Fruit fly (Drosophila melanogaster) whole organism, embryonic: ENCODE measurements around the gene CG34238.

Experiments used
- Asciz ChIP-seq: fragments of 200-800 bp; sonication (Bioruptor generic); optimal IDR thresholded peaks from 2 replicates; lab custom pipeline; 2017; ENCODE audit warnings: missing biosample characterization, mild to moderate bottlenecking, missing genetic modification characterization, missing genetic modification reagents
- C15 ChIP-seq: fragments of 200-800 bp; sonication (Bioruptor generic); IDR thresholded peaks from 3 replicates; pipeline ENCODE4 v1.3.6; 2022; ENCODE audit warnings: missing biosample characterization, missing genetic modification characterization
- CG13775 ChIP-seq: fragments of 200-800 bp; sonication (Bioruptor generic); optimal IDR thresholded peaks from 3 replicates; lab custom pipeline; 2017; ENCODE audit warnings: missing biosample characterization, mild to moderate bottlenecking, missing genetic modification characterization
- CG14441 ChIP-seq: fragments of 200-800 bp; sonication (Bioruptor generic); IDR thresholded peaks from 2 replicates; pipeline ENCODE4 v1.3.6; 2022; ENCODE audit warnings: missing biosample characterization, missing genetic modification characterization
- CG14667 ChIP-seq: fragments of 200-800 bp; sonication (Bioruptor generic); IDR thresholded peaks from 2 replicates; pipeline ENCODE4 v1.3.6; 2022; ENCODE audit warnings: missing biosample characterization, missing genetic modification characterization
- CG15601 ChIP-seq: fragments of 200-800 bp; sonication (Bioruptor generic); optimal IDR thresholded peaks from 3 replicates; lab custom pipeline; 2019; ENCODE audit warnings: missing biosample characterization, mild to moderate bottlenecking, missing genetic modification characterization, moderate library complexity
- CG17186 ChIP-seq: fragments of 200-800 bp; sonication (Bioruptor generic); optimal IDR thresholded peaks from 3 replicates; lab custom pipeline; 2017; ENCODE audit warnings: missing biosample characterization, missing genetic modification reagents, missing genetic modification characterization
- CG17568 ChIP-seq: fragments of 200-800 bp; sonication (Bioruptor generic); optimal IDR thresholded peaks from 2 replicates; lab custom pipeline; 2018; ENCODE audit warnings: missing biosample characterization, mild to moderate bottlenecking, missing genetic modification characterization, moderate library complexity
- CG17612 ChIP-seq: fragments of 200-800 bp; sonication (Bioruptor generic); IDR thresholded peaks from 2 replicates; pipeline ENCODE4 v1.3.6; 2022; ENCODE audit warnings: missing biosample characterization, missing genetic modification characterization
- CG18619 ChIP-seq: fragments of 200-800 bp; sonication (Bioruptor generic); optimal IDR thresholded peaks from 3 replicates; lab custom pipeline; 2017; ENCODE audit warnings: missing biosample characterization, mild to moderate bottlenecking, missing genetic modification characterization
- CG2199 ChIP-seq: fragments of 200-800 bp; sonication (Bioruptor generic); IDR thresholded peaks from 3 replicates; pipeline ENCODE4 v1.3.6; 2022; ENCODE audit warnings: missing biosample characterization, missing genetic modification characterization
- CG2875 ChIP-seq: fragments of 200-800 bp; sonication (Bioruptor generic); optimal IDR thresholded peaks from 2 replicates; lab custom pipeline; 2017; ENCODE audit warnings: missing biosample characterization, mild to moderate bottlenecking, missing genetic modification characterization, missing genetic modification reagents
- CG2889 ChIP-seq: fragments of 200-800 bp; sonication (Bioruptor generic); IDR thresholded peaks from 3 replicates; pipeline ENCODE4 v1.3.6; 2022; ENCODE audit warnings: missing biosample characterization, missing genetic modification characterization
- CG32772 ChIP-seq: fragments of 200-800 bp; sonication (Bioruptor generic); IDR thresholded peaks from 2 replicates; pipeline ENCODE4 v1.3.6; 2022; ENCODE audit warnings: missing biosample characterization, missing genetic modification characterization
- CG6175 ChIP-seq: fragments of 200-800 bp; sonication (Bioruptor generic); IDR thresholded peaks from 3 replicates; pipeline ENCODE4 v1.3.6; 2022; ENCODE audit warnings: missing biosample characterization, missing genetic modification characterization
- CG6791 ChIP-seq: fragments of 200-800 bp; sonication (Bioruptor generic); IDR thresholded peaks from 3 replicates; pipeline ENCODE4 v1.3.6; 2022; ENCODE audit warnings: missing biosample characterization, missing genetic modification characterization; ENCODE audit not compliant: partially characterized antibody
- CG8388 ChIP-seq: fragments of 200-800 bp; sonication (Bioruptor generic); optimal IDR thresholded peaks from 2 replicates; lab custom pipeline; 2019; ENCODE audit warnings: missing biosample characterization, mild to moderate bottlenecking, missing genetic modification characterization, moderate library complexity
- Dref ChIP-seq: fragments of 200-800 bp; sonication (Bioruptor generic); IDR thresholded peaks from 2 replicates; pipeline ENCODE4 v1.3.6; 2022; ENCODE audit warnings: missing biosample characterization, missing genetic modification characterization
- Drgx ChIP-seq: fragments of 200-800 bp; sonication (Bioruptor generic); IDR thresholded peaks from 2 replicates; pipeline ENCODE4 v1.3.6; 2022; ENCODE audit warnings: missing biosample characterization, missing genetic modification characterization
- Elba2 ChIP-seq: fragments of 200-800 bp; sonication (Bioruptor generic); optimal IDR thresholded peaks from 3 replicates; lab custom pipeline; 2016; ENCODE audit warnings: missing biosample characterization, missing genetic modification characterization
- Gug ChIP-seq: fragments of 200-800 bp; sonication (Bioruptor generic); IDR thresholded peaks from 4 replicates; pipeline ENCODE4 v1.3.6; 2022; ENCODE audit warnings: missing biosample characterization, missing genetic modification characterization
- H2.0 ChIP-seq: fragments of 200-800 bp; sonication (Bioruptor generic); IDR thresholded peaks from 2 replicates; pipeline ENCODE4 v1.3.6; 2022; ENCODE audit warnings: missing biosample characterization, missing genetic modification characterization
- MTF-1 ChIP-seq: fragments of 200-800 bp; sonication (Bioruptor generic); optimal IDR thresholded peaks from 2 replicates; lab custom pipeline; 2018; ENCODE audit warnings: missing biosample characterization, mild to moderate bottlenecking, missing genetic modification characterization, borderline replicate concordance
- NFAT ChIP-seq: fragments of 200-800 bp; sonication (Bioruptor generic); IDR thresholded peaks from 2 replicates; pipeline ENCODE4 v1.3.6; 2022; ENCODE audit warnings: missing biosample characterization, missing genetic modification characterization
- Rfx ChIP-seq: fragments of 200-800 bp; sonication (Bioruptor generic); IDR thresholded peaks from 2 replicates; pipeline ENCODE4 v1.3.6; 2022; ENCODE audit warnings: missing biosample characterization, missing genetic modification characterization
- Spps ChIP-seq: fragments of 200-800 bp; sonication (Bioruptor generic); optimal IDR thresholded peaks from 2 replicates; lab custom pipeline; 2018; ENCODE audit warnings: missing biosample characterization, mild to moderate bottlenecking, missing genetic modification characterization
- Sry-δ ChIP-seq: fragments of 200-800 bp; sonication (Bioruptor generic); optimal IDR thresholded peaks from 2 replicates; lab custom pipeline; 2016; ENCODE audit warnings: missing biosample characterization, missing genetic modification characterization
- ab ChIP-seq: fragments of 200-800 bp; sonication (Bioruptor generic); optimal IDR thresholded peaks from 2 replicates; lab custom pipeline; 2016; ENCODE audit warnings: missing biosample characterization, missing genetic modification characterization
- ac ChIP-seq: fragments of 200-800 bp; sonication (Bioruptor generic); optimal IDR thresholded peaks from 3 replicates; lab custom pipeline; 2017; ENCODE audit warnings: missing biosample characterization, mild to moderate bottlenecking, missing genetic modification characterization
- amos ChIP-seq: fragments of 200-800 bp; sonication (Bioruptor generic); IDR thresholded peaks from 2 replicates; pipeline ENCODE4 v1.3.6; 2022; ENCODE audit warnings: missing biosample characterization, missing genetic modification characterization; ENCODE audit not compliant: partially characterized antibody
- az2 ChIP-seq: fragments of 200-800 bp; sonication (Bioruptor generic); optimal IDR thresholded peaks from 3 replicates; lab custom pipeline; 2016; ENCODE audit warnings: missing biosample characterization, missing genetic modification characterization
- da ChIP-seq: fragments of 200-800 bp; sonication (Bioruptor generic); optimal IDR thresholded peaks from 2 replicates; lab custom pipeline; 2016; ENCODE audit warnings: missing biosample characterization, missing genetic modification characterization
- eve ChIP-seq, 2 experiments: fragments of >200 bp; optimal IDR thresholded peaks; 2 replicates each; lab custom pipeline; 2017; ENCODE audit warnings: missing biosample characterization in 2 of 2, missing genetic modification characterization in 2 of 2
- fd102C ChIP-seq: fragments of 200-800 bp; sonication (Bioruptor generic); optimal IDR thresholded peaks from 2 replicates; lab custom pipeline; 2018; ENCODE audit warnings: missing biosample characterization, mild to moderate bottlenecking, missing genetic modification characterization, moderate library complexity
- gcm ChIP-seq: fragments of 200-800 bp; sonication (Bioruptor generic); optimal IDR thresholded peaks from 2 replicates; lab custom pipeline; 2019; ENCODE audit warnings: missing biosample characterization, mild to moderate bottlenecking, missing genetic modification characterization, moderate library complexity
- gem ChIP-seq: fragments of 200-800 bp; sonication (Bioruptor generic); optimal IDR thresholded peaks from 2 replicates; lab custom pipeline; 2019; ENCODE audit warnings: missing biosample characterization, mild to moderate bottlenecking, missing genetic modification characterization, moderate library complexity
- h ChIP-seq: fragments of >200 bp; optimal IDR thresholded peaks from 2 replicates; lab custom pipeline; 2017
- hth ChIP-seq: fragments of >200 bp; optimal IDR thresholded peaks from 2 replicates; lab custom pipeline; 2017; ENCODE audit warnings: inconsistent platforms
- lab ChIP-seq: fragments of 200-800 bp; sonication (Bioruptor generic); optimal IDR thresholded peaks from 3 replicates; lab custom pipeline; 2017; ENCODE audit warnings: missing biosample characterization, missing genetic modification characterization, mild to moderate bottlenecking, moderate library complexity, missing genetic modification reagents
- lov ChIP-seq, 2 experiments: fragments of 200-800 bp in 1 of 2; fragments of >200 bp in 1 of 2; sonication (Bioruptor generic) in 1 of 2; IDR thresholded peaks in 1 of 2; optimal IDR thresholded peaks in 1 of 2; 2 replicates in 1 of 2; 3 replicates in 1 of 2; pipeline versions ENCODE4 v1.3.6 to Lab custom; 2017 to 2022; ENCODE audit warnings: missing biosample characterization in 1 of 2, missing genetic modification characterization in 1 of 2
- mam ChIP-seq: fragments of 200-800 bp; sonication (Bioruptor generic); optimal IDR thresholded peaks from 3 replicates; lab custom pipeline; 2016; ENCODE audit warnings: missing biosample characterization, missing genetic modification characterization
- org-1 ChIP-seq: fragments of 200-800 bp; sonication (Bioruptor generic); optimal IDR thresholded peaks from 2 replicates; lab custom pipeline; 2017; ENCODE audit warnings: missing biosample characterization, missing genetic modification characterization
- p53 ChIP-seq: fragments of 200-800 bp; sonication (Bioruptor generic); optimal IDR thresholded peaks from 2 replicates; lab custom pipeline; 2016; ENCODE audit warnings: missing biosample characterization, missing genetic modification characterization
- salm ChIP-seq: fragments of 200-800 bp; sonication (Bioruptor generic); optimal IDR thresholded peaks from 2 replicates; lab custom pipeline; 2018; ENCODE audit warnings: missing biosample characterization, mild to moderate bottlenecking, missing genetic modification characterization
- slp2 ChIP-seq: fragments of 200-800 bp; sonication (Bioruptor generic); optimal IDR thresholded peaks from 2 replicates; lab custom pipeline; 2016; ENCODE audit warnings: missing biosample characterization, missing genetic modification characterization
- sqz ChIP-seq: fragments of 200-800 bp; sonication (Bioruptor generic); optimal IDR thresholded peaks from 3 replicates; lab custom pipeline; 2018; ENCODE audit warnings: missing biosample characterization, mild to moderate bottlenecking, missing genetic modification characterization
- tin ChIP-seq: fragments of 200-800 bp; sonication (Bioruptor generic); optimal IDR thresholded peaks from 3 replicates; lab custom pipeline; 2016; ENCODE audit warnings: missing biosample characterization, missing genetic modification characterization
- twi ChIP-seq: fragments of 200-800 bp; optimal IDR thresholded peaks from 2 replicates; lab custom pipeline; 2019; ENCODE audit warnings: missing biosample characterization, mild to moderate bottlenecking, missing genetic modification characterization, moderate library complexity
- vnd ChIP-seq: fragments of 200-800 bp; sonication (Bioruptor generic); IDR thresholded peaks from 3 replicates; pipeline ENCODE4 v1.3.6; 2022; ENCODE audit warnings: missing biosample characterization, missing genetic modification characterization; ENCODE audit not compliant: partially characterized antibody
- wdn ChIP-seq: fragments of 200-800 bp; sonication (Bioruptor generic); IDR thresholded peaks from 2 replicates; pipeline ENCODE4 v1.3.6; 2022; ENCODE audit warnings: missing biosample characterization, missing genetic modification characterization
- zfh2 ChIP-seq: fragments of 200-800 bp; sonication (Bioruptor generic); optimal IDR thresholded peaks from 2 replicates; lab custom pipeline; 2016; ENCODE audit warnings: missing biosample characterization, missing genetic modification characterization

The CG34238 gene

dm6 chr3L:10637819-10638218 is 11.5 kb downstream of the CG34238 start, which contains the start of gene Cnep1r2 (continued):
- peak; percentile 96 for TF ChIP-seq CG8388
- peak; percentile 60 for TF ChIP-seq ab
- TF ChIP-seq CG6175: peak; percentile 87
- TF ChIP-seq ac: peak; percentile 87
- peak; percentile 95 for TF ChIP-seq salm (tag; lab: Kevin White, UChicago)
- TF ChIP-seq CG32772 (GFP tag; lab: Robert Waterston, UW): peak; percentile 97
- peak; percentile 87 for TF ChIP-seq Elba2 (GFP tag; lab: Kevin White, UChicago)
- peak; percentile 93 for TF ChIP-seq Spps
- no peak for TF ChIP-seq lov (optimal IDR thresholded peaks at IDR 0.05; lab: Kevin White, UChicago)
- TF ChIP-seq lov (GFP tag; IDR thresholded peaks at IDR 0.05; lab: Robert Waterston, UW): peak; percentile 85
- TF ChIP-seq MTF-1 (GFP tag; lab: Kevin White, UChicago): peak; percentile 83
- TF ChIP-seq CG2889: peak; percentile 88
- peak; percentile 90 for TF ChIP-seq Asciz (GFP tag; lab: Kevin White, UChicago)
- TF ChIP-seq h (lab: Kevin White, UChicago): no peak
- peak; percentile 64 for TF ChIP-seq slp2 (GFP tag; lab: Kevin White, UChicago)
- TF ChIP-seq p53 (GFP tag; lab: Kevin White, UChicago): no peak
- peak; percentile 92 for TF ChIP-seq Drgx (GFP tag; lab: Robert Waterston, UW)
- TF ChIP-seq H2.0: peak; percentile 94
- TF ChIP-seq lab (GFP tag; lab: Kevin White, UChicago): peak; percentile 96
- peak; percentile 88 for TF ChIP-seq CG2875 (GFP tag; lab: Kevin White, UChicago)
- peak; percentile 90 for TF ChIP-seq CG2199
- peak; percentile 66; the same call in 2 of the 3 replicates for TF ChIP-seq C15 (GFP tag; lab: Robert Waterston, UW)
- TF ChIP-seq gem (tag; lab: Kevin White, UChicago): peak; percentile 99
- peak; percentile 96 for TF ChIP-seq CG15601 (tag; lab: Kevin White, UChicago)
- peak; percentile 97 for TF ChIP-seq gcm (GFP tag; lab: Kevin White, UChicago)
- peak; percentile 94 for TF ChIP-seq CG14441 (GFP tag; lab: Robert Waterston, UW)
- peak; percentile 93 for TF ChIP-seq tin (GFP tag; lab: Kevin White, UChicago)
- TF ChIP-seq da (GFP tag; lab: Kevin White, UChicago): no peak
- peak; percentile 58 for TF ChIP-seq fd102C (GFP tag; lab: Kevin White, UChicago)
- no peak for TF ChIP-seq Dref
- peak; percentile 94 for TF ChIP-seq az2
- peak; percentile 82 for TF ChIP-seq zfh2 (GFP tag; lab: Kevin White, UChicago)
- peak; percentile 97 for TF ChIP-seq Rfx
- peak; percentile 3 for TF ChIP-seq Sry-δ
- TF ChIP-seq CG17186 (GFP tag; lab: Kevin White, UChicago): no peak
- peak; percentile 96 for TF ChIP-seq Gug (GFP tag; lab: Robert Waterston, UW)
- TF ChIP-seq CG17612 (GFP tag; lab: Robert Waterston, UW): peak; percentile 82
- TF ChIP-seq hth (lab: Kevin White, UChicago): no peak
- peak; percentile 95 for TF ChIP-seq NFAT (GFP tag; lab: Robert Waterston, UW)
- peak; percentile 95 for TF ChIP-seq sqz (GFP tag; lab: Kevin White, UChicago)
- no peak for TF ChIP-seq eve (GFP tag; optimal IDR thresholded peaks at IDR 0.05; lab: Kevin White, UChicago)
- TF ChIP-seq CG18619 (GFP tag; lab: Kevin White, UChicago): peak; percentile 96
- peak; percentile 97 for TF ChIP-seq CG13775 (GFP tag; lab: Kevin White, UChicago)
- no peak for TF ChIP-seq CG6791 (GFP tag; lab: Robert Waterston, UW)
- peak; percentile 79 for TF ChIP-seq org-1 (GFP tag; lab: Kevin White, UChicago)
- TF ChIP-seq amos (GFP tag; lab: Robert Waterston, UW): no peak
- TF ChIP-seq mam (GFP tag; lab: Kevin White, UChicago): peak; percentile 82
- no peak for TF ChIP-seq vnd (GFP tag; lab: Robert Waterston, UW)
- peak; percentile 97 for TF ChIP-seq twi (tag; lab: Kevin White, UChicago)
- peak; percentile 89 for TF ChIP-seq wdn (GFP tag; lab: Robert Waterston, UW)
- peak; percentile 88 for TF ChIP-seq CG17568 (GFP tag; lab: Kevin White, UChicago)
- TF ChIP-seq CG14667: peak; percentile 95
